Fruit fly (Drosophila melanogaster) S2 (cell line): Measurements from ENCODE around the gene Nup37.

Source experiments
- CG8478 ChIP-seq: fragments of >200 bp; optimal IDR thresholded peaks from 2 replicates; lab custom pipeline; 2018
- CTCF ChIP-seq, 2 experiments: fragments of >200 bp; optimal IDR thresholded peaks; 2 replicates each; lab custom pipeline; 2018

DNA sequence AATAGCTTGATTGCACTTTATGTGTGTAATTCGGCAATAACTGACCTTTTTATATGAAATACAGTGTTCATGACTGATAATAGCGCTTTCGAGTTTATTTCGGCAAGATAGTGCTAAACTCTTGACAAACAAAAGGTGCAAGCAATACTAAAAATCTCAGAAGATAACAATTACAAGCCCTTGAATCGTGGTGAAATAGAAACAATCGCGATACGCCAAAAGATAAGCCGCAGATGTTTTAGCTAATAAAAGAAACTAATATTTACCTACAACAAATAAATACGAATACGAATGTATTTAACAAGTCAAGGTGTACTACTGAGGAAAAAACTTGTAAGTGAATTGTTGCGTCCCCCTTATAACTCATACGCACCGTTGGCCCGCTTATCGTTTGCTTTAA is 27.8 kb downstream of the Nup37 start:
- no peak for TF ChIP-seq CG8478
- TF ChIP-seq CTCF (optimal IDR thresholded peaks at IDR 0.05; lab: Kevin White, UChicago) = no peak
